Fruit fly (Drosophila melanogaster): ENCODE measurements around the gene slgA.

The slgA gene

dm6 chrX:21373659-21374426, at the start of gene slgA (continued):
- TF ChIP-seq nerfin-2 (GFP tag; IDR thresholded peaks at IDR 0.05; ENCODE audit: partially characterized antibody) (no peak; the same call in 1 of the 2 replicates), nerfin-1 (tag; optimal IDR thresholded peaks at IDR 0.05) (no peak), CG10565 (GFP tag; optimal IDR thresholded peaks at IDR 0.05) (no peak), Rx (GFP tag; IDR thresholded peaks at IDR 0.05) (no peak), cg (GFP tag; optimal IDR thresholded peaks at IDR 0.05) (peak; percentile 6), Lhr (GFP tag; optimal IDR thresholded peaks at IDR 0.05) (peak; percentile 68), CG8089 (GFP tag; optimal IDR thresholded peaks at IDR 0.05) (peak; percentile 34), dati (GFP tag; IDR thresholded peaks at IDR 0.05) (no peak), fd64A (GFP tag; optimal IDR thresholded peaks at IDR 0.05) (no peak), MBD-R2 (GFP tag; IDR thresholded peaks at IDR 0.05) (peak; percentile 70; the same call in 1 of the 2 replicates), Atf6 (GFP tag; IDR thresholded peaks at IDR 0.05) (no peak), gt (GFP tag; IDR thresholded peaks at IDR 0.05) (no peak), HmgD (GFP tag; optimal IDR thresholded peaks at IDR 0.05) (peak; percentile 62), esg (GFP tag; conservative IDR thresholded peaks at IDR 0.05) (no peak), CG7372 (GFP tag; IDR thresholded peaks at IDR 0.05) (no peak), CG13123 (GFP tag; optimal IDR thresholded peaks at IDR 0.05) (no peak), slbo (GFP tag; IDR thresholded peaks at IDR 0.05) (peak; percentile 58), CG10431 (GFP tag; optimal IDR thresholded peaks at IDR 0.05) (no peak), CG43689 (GFP tag; IDR thresholded peaks at IDR 0.05) (no peak), CG10979 (tag; optimal IDR thresholded peaks at IDR 0.05) (no peak), knrl (GFP tag; IDR thresholded peaks at IDR 0.05; ENCODE audit: partially characterized antibody) (peak; percentile 70; the same call in 2 of the 3 replicates), hth (optimal IDR thresholded peaks at IDR 0.05) (no peak), dmrt11E (tag; optimal IDR thresholded peaks at IDR 0.05) (no peak), Lim3 (GFP tag; IDR thresholded peaks at IDR 0.05) (no peak), CG34376 (GFP tag; optimal IDR thresholded peaks at IDR 0.05) (peak; percentile 38), CG7963 (GFP tag; IDR thresholded peaks at IDR 0.05; ENCODE audit: partially characterized antibody) (peak; percentile 49; the same call in 1 of the 3 replicates), CG7271 (tag; optimal IDR thresholded peaks at IDR 0.05) (no peak), slp2 (GFP tag; optimal IDR thresholded peaks at IDR 0.05) (peak; percentile 13), br (optimal IDR thresholded peaks at IDR 0.05) (no peak), Nf-YA (GFP tag; IDR thresholded peaks at IDR 0.05) (peak; percentile 76; the same call in 1 of the 2 replicates), ind (GFP tag; optimal IDR thresholded peaks at IDR 0.05) (peak; percentile 9), CG1529 (GFP tag; optimal IDR thresholded peaks at IDR 0.05) (no peak), CG17328 (GFP tag; IDR thresholded peaks at IDR 0.05) (no peak), odd (GFP tag; optimal IDR thresholded peaks at IDR 0.05) (no peak), pb (GFP tag; optimal IDR thresholded peaks at IDR 0.05) (peak; percentile 15), CG12219 (GFP tag; optimal IDR thresholded peaks at IDR 0.05) (no peak), run (tag; optimal IDR thresholded peaks at IDR 0.05) (no peak), Antp (GFP tag; optimal IDR thresholded peaks at IDR 0.05) (peak; percentile 74), CG1832 (GFP tag; optimal IDR thresholded peaks at IDR 0.05) (peak; percentile 77), tgo (GFP tag; IDR thresholded peaks at IDR 0.05) (no peak; the same call in 2 of the 3 replicates), fd96Cb (tag; optimal IDR thresholded peaks at IDR 0.05) (no peak), Asciz (GFP tag; optimal IDR thresholded peaks at IDR 0.05) (no peak), CG12744 (GFP tag; optimal IDR thresholded peaks at IDR 0.05) (no peak), CG32532 (GFP tag; IDR thresholded peaks at IDR 0.05) (peak; percentile 22; the same call in 1 of the 2 replicates), CG16863 (GFP tag; optimal IDR thresholded peaks at IDR 0.05) (no peak), pho (GFP tag; optimal IDR thresholded peaks at IDR 0.05) (peak; percentile 44), crol (GFP tag; IDR thresholded peaks at IDR 0.05) (peak; percentile 83), tna (GFP tag; IDR thresholded peaks at IDR 0.05; ENCODE audit: partially characterized antibody) (peak; percentile 39), CG8765 (GFP tag; IDR thresholded peaks at IDR 0.05) (no peak), danr (GFP tag; IDR thresholded peaks at IDR 0.05) (no peak), sob (GFP tag; IDR thresholded peaks at IDR 0.05) (peak; percentile 68)

All from whole organism, embryonic.